Worm (Caenorhabditis elegans) whole organism, L4/young adult: Measurements from ENCODE around the gene T01C8.2.
"Not testable (repeated sequence)": the region's sequence is repeated elsewhere in the genome, so short reads cannot be mapped to it uniquely, and the experiment has no call there.

Source experiments
- W03F9.2 ChIP-seq: fragments of 150-350 bp; optimal IDR thresholded peaks from 2 replicates; lab custom pipeline; 2014; ENCODE audit warnings: missing biosample characterization, missing genetic modification characterization
- dao-5 ChIP-seq: sonication (generic microtip); optimal IDR thresholded peaks from 2 replicates; lab custom pipeline; 2016; ENCODE audit warnings: missing genotype, missing genetic modification characterization, moderate library complexity, missing compliant biosample characterization
- him-1 ChIP-seq: sonication (generic microtip); optimal IDR thresholded peaks from 2 replicates; lab custom pipeline; 2016; ENCODE audit warnings: missing genotype, missing genetic modification reagents, missing genetic modification characterization, missing compliant biosample characterization

Gene T01C8.2

DNA sequence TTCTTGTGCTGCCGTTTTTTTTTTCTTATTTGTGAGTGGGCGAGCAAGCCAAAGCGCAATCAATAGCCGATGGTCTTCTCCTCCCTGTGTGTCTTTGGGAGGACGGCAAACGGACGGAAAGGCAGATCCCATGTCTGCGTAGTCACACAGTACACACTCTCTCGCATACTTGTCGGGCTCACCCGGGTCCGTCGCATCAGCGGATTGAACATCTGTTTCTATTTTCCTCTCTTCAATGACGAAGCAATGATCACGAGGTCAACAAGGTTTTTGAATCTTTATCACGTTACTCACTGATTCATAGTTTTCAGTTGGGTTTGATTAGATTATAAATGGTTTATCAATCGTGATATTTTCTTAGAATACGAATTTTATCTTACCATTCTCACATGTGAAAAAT is 29.3 kb downstream of the T01C8.2 start:
- TF ChIP-seq dao-5 (tag; lab: Kevin White, UChicago) (no peak), W03F9.2 (tag; lab: Kevin White, UChicago) (no peak), him-1 (no peak)

- no peak for TF ChIP-seq W03F9.2 (tag; lab: Kevin White, UChicago)
- TF ChIP-seq dao-5 (tag; lab: Kevin White, UChicago), result no peak
Observed at ce11 chrX:16816854-16817253, 30.6 kb downstream of the T01C8.2 start.

DNA sequence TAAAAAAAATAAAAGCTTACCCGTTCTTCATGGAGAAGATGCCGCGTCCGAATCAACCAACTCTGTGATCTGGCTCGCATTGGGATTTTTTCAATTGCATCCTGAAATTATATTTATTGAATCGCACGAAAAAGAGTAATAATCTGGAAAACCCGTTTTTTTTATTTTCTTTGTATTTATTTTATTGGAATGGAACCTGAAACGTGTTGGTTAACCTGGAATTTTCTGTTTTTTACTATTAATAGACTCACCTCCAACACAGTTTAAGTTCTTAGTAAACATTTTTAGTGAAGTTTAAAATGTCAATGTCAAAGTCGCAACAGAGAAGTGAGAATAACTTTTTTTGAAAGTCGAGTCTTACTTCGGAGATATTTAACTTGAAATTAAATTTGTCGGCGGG is 32.0 kb downstream of the T01C8.2 start:
- TF ChIP-seq him-1 (no peak), dao-5 (tag; lab: Kevin White, UChicago) (no peak)

- no peak for TF ChIP-seq him-1
- TF ChIP-seq dao-5 (tag; lab: Kevin White, UChicago), result no peak
- TF ChIP-seq W03F9.2 (tag; lab: Kevin White, UChicago), result no peak
Observed at ce11 chrX:16821533-16821932, 35.3 kb downstream of the T01C8.2 start.

DNA sequence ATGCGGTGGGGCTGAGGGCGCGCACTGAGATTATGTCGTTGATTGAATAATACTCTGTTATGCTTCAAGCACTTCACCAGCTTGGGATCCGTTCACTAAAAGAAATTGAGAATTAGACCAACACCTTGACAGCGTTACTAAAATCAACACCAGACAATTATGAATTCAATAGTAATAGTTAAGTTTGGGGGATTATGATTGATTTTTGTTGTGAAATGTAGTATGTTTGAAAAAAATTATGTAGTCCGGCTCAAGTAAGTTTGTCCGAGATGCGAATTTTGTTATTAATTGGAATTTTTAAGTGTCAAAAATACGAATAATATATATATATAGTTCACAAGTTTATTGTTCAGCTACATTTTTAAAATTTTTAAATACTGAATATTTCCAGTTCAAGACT is 39.1 kb downstream of the T01C8.2 start, which contains the start of gene sto-5:
Gene sto-5 (minus strand): TSS at position 101 of the 400 bp plus-strand sequence.
- TF ChIP-seq him-1, result no peak
- no peak for TF ChIP-seq W03F9.2 (tag; lab: Kevin White, UChicago)
- no peak for TF ChIP-seq dao-5 (tag; lab: Kevin White, UChicago)

DNA sequence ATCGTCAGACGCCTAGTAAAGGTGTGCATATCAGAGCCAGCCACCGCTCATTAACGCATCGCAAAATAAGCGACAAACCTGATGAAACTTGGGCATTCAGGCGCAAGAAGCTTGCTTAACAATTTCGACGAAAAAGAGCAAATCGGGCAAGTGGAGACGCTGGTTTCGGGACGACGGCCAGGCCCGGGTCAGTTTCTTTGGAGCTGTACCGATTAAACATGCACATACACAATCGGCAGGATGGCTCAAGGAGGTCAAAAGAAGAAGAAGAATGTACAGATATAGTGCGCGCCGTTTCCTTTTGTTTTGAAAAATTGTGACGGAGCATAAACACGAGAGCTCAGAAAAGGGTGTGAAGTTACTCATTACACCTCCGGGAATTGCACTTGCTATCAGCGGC is 40.3 kb downstream of the T01C8.2 start:
- TF ChIP-seq dao-5 (tag; lab: Kevin White, UChicago), result no peak
- TF ChIP-seq him-1, result no peak
- TF ChIP-seq W03F9.2 (tag; lab: Kevin White, UChicago), result no peak

- TF ChIP-seq dao-5 (tag; lab: Kevin White, UChicago); him-1; W03F9.2 (tag; lab: Kevin White, UChicago): not testable (repeated sequence)
Observed at ce11 chrX:16834691-16835090, 48.5 kb downstream of the T01C8.2 start, which contains the start of gene F41G4.13. Gene F41G4.13 (minus strand): TSS chrX:16834791.

- TF ChIP-seq W03F9.2 (tag; lab: Kevin White, UChicago) (no peak), dao-5 (tag; lab: Kevin White, UChicago) (no peak), him-1 (no peak)
Observed at ce11 chrX:16836304-16836703, 50.1 kb downstream of the T01C8.2 start, which contains the start of gene F41G4.7. Gene F41G4.7 (minus strand): TSS chrX:16836404.
